Fruit fly (Drosophila melanogaster): ENCODE measurements around the gene Gapvd1.

dm6 chrX:11379747-11380146, 54.6 kb downstream of the Gapvd1 start:
- TF ChIP-seq Sp1 (GFP tag; optimal IDR thresholded peaks at IDR 0.05) (no peak), Hr83 (GFP tag; optimal IDR thresholded peaks at IDR 0.05; ENCODE audit: poor library complexity, severe bottlenecking) (no peak), CrebA (GFP tag; optimal IDR thresholded peaks at IDR 0.05; ENCODE audit: borderline replicate concordance) (no peak), Abd-B (GFP tag; optimal IDR thresholded peaks at IDR 0.05) (no peak), CG9705 (GFP tag; optimal IDR thresholded peaks at IDR 0.05) (no peak), OdsH (GFP tag; optimal IDR thresholded peaks at IDR 0.05) (no peak), lola (GFP tag; optimal IDR thresholded peaks at IDR 0.05) (no peak), brk (GFP tag; optimal IDR thresholded peaks at IDR 0.05) (no peak), usp (GFP tag; optimal IDR thresholded peaks at IDR 0.05) (no peak), CG32264 (GFP tag; optimal IDR thresholded peaks at IDR 0.05) (no peak), Hnf4 (GFP tag; optimal IDR thresholded peaks at IDR 0.05) (no peak), woc (GFP tag; optimal IDR thresholded peaks at IDR 0.05) (no peak), Rel (GFP tag; optimal IDR thresholded peaks at IDR 0.05) (no peak), Rel (tag; optimal IDR thresholded peaks at IDR 0.05) (no peak), psq (GFP tag; optimal IDR thresholded peaks at IDR 0.05) (no peak)

Measured in whole organism, wandering third instar larva.